Fruit fly (Drosophila melanogaster) whole organism, embryonic: ENCODE data around the gene CG11726.

Source experiments
- Atf-2 ChIP-seq: fragments of 200-800 bp; sonication (Bioruptor generic); optimal IDR thresholded peaks from 2 replicates; lab custom pipeline; 2016; ENCODE audit warnings: missing biosample characterization, missing genetic modification characterization
- C15 ChIP-seq: fragments of 200-800 bp; sonication (Bioruptor generic); IDR thresholded peaks from 3 replicates; pipeline ENCODE4 v1.3.6; 2022; ENCODE audit warnings: missing biosample characterization, missing genetic modification characterization
- CG10979 ChIP-seq: fragments of 200-800 bp; sonication (Bioruptor generic); optimal IDR thresholded peaks from 2 replicates; lab custom pipeline; 2018; ENCODE audit warnings: missing biosample characterization, mild to moderate bottlenecking, missing genetic modification characterization, moderate library complexity
- CG11085 ChIP-seq: fragments of 200-800 bp; sonication (Bioruptor generic); IDR thresholded peaks from 2 replicates; pipeline ENCODE4 v1.3.6; 2022; ENCODE audit warnings: missing biosample characterization, missing genetic modification characterization
- CG15073 ChIP-seq: fragments of 200-800 bp; sonication (Bioruptor generic); optimal IDR thresholded peaks from 2 replicates; lab custom pipeline; 2016; ENCODE audit warnings: missing biosample characterization, missing genetic modification characterization
- CG15601 ChIP-seq: fragments of 200-800 bp; sonication (Bioruptor generic); optimal IDR thresholded peaks from 3 replicates; lab custom pipeline; 2019; ENCODE audit warnings: missing biosample characterization, mild to moderate bottlenecking, missing genetic modification characterization, moderate library complexity
- CG1602 ChIP-seq: fragments of 200-800 bp; sonication (Bioruptor generic); optimal IDR thresholded peaks from 3 replicates; lab custom pipeline; 2016; ENCODE audit warnings: missing biosample characterization, missing genetic modification characterization
- CG16815 ChIP-seq: fragments of 200-800 bp; sonication (Bioruptor generic); optimal IDR thresholded peaks from 3 replicates; lab custom pipeline; 2017; ENCODE audit warnings: missing biosample characterization, mild to moderate bottlenecking, missing genetic modification characterization
- CG16863 ChIP-seq: fragments of 200-800 bp; sonication (Bioruptor generic); optimal IDR thresholded peaks from 3 replicates; lab custom pipeline; 2016; ENCODE audit warnings: missing biosample characterization, missing genetic modification characterization
- CG17361 ChIP-seq: fragments of 200-800 bp; sonication (Bioruptor generic); IDR thresholded peaks from 3 replicates; pipeline ENCODE4 v1.3.6; 2022; ENCODE audit warnings: missing biosample characterization, missing genetic modification characterization
- CG18262 ChIP-seq: fragments of 200-800 bp; optimal IDR thresholded peaks from 3 replicates; lab custom pipeline; 2019; ENCODE audit warnings: missing biosample characterization, mild to moderate bottlenecking, missing genetic modification characterization, moderate library complexity
- CG2116 ChIP-seq: fragments of 200-800 bp; sonication (Bioruptor generic); optimal IDR thresholded peaks from 3 replicates; lab custom pipeline; 2018; ENCODE audit warnings: missing biosample characterization, mild to moderate bottlenecking, missing genetic modification characterization
- CG2120 ChIP-seq: fragments of 200-800 bp; sonication (Bioruptor generic); optimal IDR thresholded peaks from 3 replicates; lab custom pipeline; 2016; ENCODE audit warnings: missing biosample characterization, missing genetic modification characterization
- CG2129 ChIP-seq: fragments of 200-800 bp; sonication (Bioruptor generic); IDR thresholded peaks from 2 replicates; pipeline ENCODE4 v1.3.6; 2022; ENCODE audit warnings: missing biosample characterization, missing genetic modification characterization; ENCODE audit not compliant: partially characterized antibody
- CG43689 ChIP-seq: fragments of 200-800 bp; sonication (Bioruptor generic); IDR thresholded peaks from 2 replicates; pipeline ENCODE4 v1.3.6; 2022; ENCODE audit warnings: missing biosample characterization, missing genetic modification characterization
- CG5953 ChIP-seq: fragments of 200-800 bp; sonication (Bioruptor generic); IDR thresholded peaks from 2 replicates; pipeline ENCODE4 v1.3.6; 2022; ENCODE audit warnings: missing biosample characterization, missing genetic modification characterization
- CG6254 ChIP-seq: fragments of 200-800 bp; sonication (Bioruptor generic); optimal IDR thresholded peaks from 3 replicates; lab custom pipeline; 2017; ENCODE audit warnings: mild to moderate bottlenecking, missing biosample characterization, missing genetic modification reagents, missing genetic modification characterization
- CG6272 ChIP-seq: fragments of 200-800 bp; sonication (Bioruptor generic); IDR thresholded peaks from 2 replicates; pipeline ENCODE4 v1.3.6; 2022; ENCODE audit warnings: missing biosample characterization, missing genetic modification characterization
- CG7271 ChIP-seq: fragments of 200-800 bp; sonication (Bioruptor generic); optimal IDR thresholded peaks from 2 replicates; lab custom pipeline; 2018; ENCODE audit warnings: missing biosample characterization, mild to moderate bottlenecking, missing genetic modification characterization, moderate library complexity
- CG8388 ChIP-seq: fragments of 200-800 bp; sonication (Bioruptor generic); optimal IDR thresholded peaks from 2 replicates; lab custom pipeline; 2019; ENCODE audit warnings: missing biosample characterization, mild to moderate bottlenecking, missing genetic modification characterization, moderate library complexity
- CG9609 ChIP-seq: fragments of 200-800 bp; sonication (Bioruptor generic); optimal IDR thresholded peaks from 3 replicates; lab custom pipeline; 2016; ENCODE audit warnings: missing biosample characterization, missing genetic modification characterization
- D19A ChIP-seq: fragments of 200-800 bp; optimal IDR thresholded peaks from 3 replicates; lab custom pipeline; 2019; ENCODE audit warnings: missing biosample characterization, mild to moderate bottlenecking, missing genetic modification characterization, moderate library complexity
- Dfd ChIP-seq, 2 experiments: fragments of >200 bp; optimal IDR thresholded peaks; 2 replicates each; lab custom pipeline; 2017; ENCODE audit warnings: missing biosample characterization in 2 of 2, missing genetic modification characterization in 2 of 2
- Drgx ChIP-seq: fragments of 200-800 bp; sonication (Bioruptor generic); IDR thresholded peaks from 2 replicates; pipeline ENCODE4 v1.3.6; 2022; ENCODE audit warnings: missing biosample characterization, missing genetic modification characterization
- E2f1 ChIP-seq: fragments of 200-800 bp; sonication (Bioruptor generic); IDR thresholded peaks from 2 replicates; pipeline ENCODE4 v1.3.6; 2022; ENCODE audit warnings: missing biosample characterization, missing genetic modification characterization
- Hr51 ChIP-seq, 2 experiments: fragments of 200-800 bp; sonication (Bioruptor generic); optimal IDR thresholded peaks; 2 replicates in 1 of 2; 3 replicates in 1 of 2; lab custom pipeline; 2016 to 2018; ENCODE audit warnings: missing biosample characterization in 2 of 2, missing genetic modification characterization in 2 of 2, mild to moderate bottlenecking in 1 of 2, moderate library complexity in 1 of 2
- Oli ChIP-seq: fragments of 200-800 bp; sonication (Bioruptor generic); optimal IDR thresholded peaks from 2 replicates; lab custom pipeline; 2018; ENCODE audit warnings: missing biosample characterization, mild to moderate bottlenecking, missing genetic modification characterization, moderate library complexity
- Optix ChIP-seq: fragments of 200-800 bp; sonication (Bioruptor generic); IDR thresholded peaks from 3 replicates; pipeline ENCODE4 v1.3.6; 2022; ENCODE audit warnings: missing biosample characterization, missing genetic modification characterization
- Rx ChIP-seq: fragments of 200-800 bp; sonication (Bioruptor generic); IDR thresholded peaks from 2 replicates; pipeline ENCODE4 v1.3.6; 2022; ENCODE audit warnings: missing biosample characterization, missing genetic modification characterization
- Sox102F ChIP-seq: fragments of 200-800 bp; sonication (Bioruptor generic); optimal IDR thresholded peaks from 2 replicates; lab custom pipeline; 2018; ENCODE audit warnings: missing biosample characterization, mild to moderate bottlenecking, missing genetic modification characterization, moderate library complexity
- Ssrp ChIP-seq: fragments of 200-800 bp; sonication (Bioruptor generic); optimal IDR thresholded peaks from 2 replicates; lab custom pipeline; 2018; ENCODE audit warnings: missing biosample characterization, mild to moderate bottlenecking, missing genetic modification characterization, moderate library complexity
- bigmax ChIP-seq: fragments of 200-800 bp; sonication (Bioruptor generic); optimal IDR thresholded peaks from 2 replicates; lab custom pipeline; 2018; ENCODE audit warnings: missing biosample characterization, mild to moderate bottlenecking, missing genetic modification characterization
- cwo ChIP-seq: fragments of 200-800 bp; sonication (Bioruptor generic); optimal IDR thresholded peaks from 3 replicates; lab custom pipeline; 2017; ENCODE audit warnings: missing biosample characterization, missing genetic modification characterization, mild to moderate bottlenecking, moderate library complexity, missing genetic modification reagents
- ewg ChIP-seq: fragments of 200-800 bp; sonication (Bioruptor generic); optimal IDR thresholded peaks from 3 replicates; lab custom pipeline; 2017; ENCODE audit warnings: mild to moderate bottlenecking, missing biosample characterization, missing genetic modification reagents, missing genetic modification characterization
- fd3F ChIP-seq: fragments of 200-800 bp; sonication (Bioruptor generic); optimal IDR thresholded peaks from 2 replicates; lab custom pipeline; 2018; ENCODE audit warnings: missing biosample characterization, mild to moderate bottlenecking, missing genetic modification characterization, moderate library complexity
- gem ChIP-seq: fragments of 200-800 bp; sonication (Bioruptor generic); optimal IDR thresholded peaks from 2 replicates; lab custom pipeline; 2019; ENCODE audit warnings: missing biosample characterization, mild to moderate bottlenecking, missing genetic modification characterization, moderate library complexity
- grn ChIP-seq: fragments of 200-800 bp; sonication (Bioruptor generic); optimal IDR thresholded peaks from 3 replicates; lab custom pipeline; 2017; ENCODE audit warnings: missing biosample characterization, missing genetic modification characterization
- gsb-n ChIP-seq: fragments of 200-800 bp; sonication (Bioruptor generic); optimal IDR thresholded peaks from 3 replicates; lab custom pipeline; 2018; ENCODE audit warnings: missing biosample characterization, mild to moderate bottlenecking, missing genetic modification characterization
- her ChIP-seq: fragments of 200-800 bp; sonication (Bioruptor generic); optimal IDR thresholded peaks from 2 replicates; lab custom pipeline; 2016; ENCODE audit warnings: missing biosample characterization, missing genetic modification characterization
- inv ChIP-seq: fragments of 200-800 bp; sonication (Bioruptor generic); IDR thresholded peaks from 2 replicates; pipeline ENCODE4 v1.3.6; 2022; ENCODE audit warnings: missing biosample characterization, missing genetic modification characterization; ENCODE audit not compliant: partially characterized antibody
- jumu ChIP-seq: fragments of 200-800 bp; sonication (Bioruptor generic); optimal IDR thresholded peaks from 3 replicates; lab custom pipeline; 2016; ENCODE audit warnings: missing biosample characterization, missing genetic modification characterization
- nmo ChIP-seq: fragments of 200-800 bp; sonication (Bioruptor generic); optimal IDR thresholded peaks from 2 replicates; lab custom pipeline; 2018; ENCODE audit warnings: missing biosample characterization, mild to moderate bottlenecking, missing genetic modification characterization, moderate library complexity
- pho ChIP-seq: fragments of 200-800 bp; sonication (Bioruptor generic); optimal IDR thresholded peaks from 2 replicates; lab custom pipeline; 2016; ENCODE audit warnings: missing biosample characterization, missing genetic modification characterization
- phol ChIP-seq: fragments of 200-800 bp; sonication (Bioruptor generic); optimal IDR thresholded peaks from 3 replicates; lab custom pipeline; 2018; ENCODE audit warnings: missing biosample characterization, mild to moderate bottlenecking, missing genetic modification characterization, moderate library complexity
- ranshi ChIP-seq: fragments of 200-800 bp; sonication (Bioruptor generic); IDR thresholded peaks from 2 replicates; pipeline ENCODE4 v1.3.6; 2022; ENCODE audit warnings: missing biosample characterization, missing genetic modification characterization
- salm ChIP-seq: fragments of 200-800 bp; sonication (Bioruptor generic); optimal IDR thresholded peaks from 2 replicates; lab custom pipeline; 2018; ENCODE audit warnings: missing biosample characterization, mild to moderate bottlenecking, missing genetic modification characterization
- sqz ChIP-seq: fragments of 200-800 bp; sonication (Bioruptor generic); optimal IDR thresholded peaks from 3 replicates; lab custom pipeline; 2018; ENCODE audit warnings: missing biosample characterization, mild to moderate bottlenecking, missing genetic modification characterization
- tio ChIP-seq: fragments of 200-800 bp; sonication (Bioruptor generic); optimal IDR thresholded peaks from 2 replicates; lab custom pipeline; 2017; ENCODE audit warnings: missing biosample characterization, missing genetic modification characterization, inconsistent platforms
- trem ChIP-seq: fragments of 200-800 bp; optimal IDR thresholded peaks from 3 replicates; lab custom pipeline; 2019; ENCODE audit warnings: missing biosample characterization, mild to moderate bottlenecking, missing genetic modification characterization, moderate library complexity
- trh ChIP-seq: fragments of 200-800 bp; sonication (Bioruptor generic); optimal IDR thresholded peaks from 2 replicates; lab custom pipeline; 2016; ENCODE audit warnings: missing biosample characterization, missing genetic modification characterization

CG11726 gene

DNA sequence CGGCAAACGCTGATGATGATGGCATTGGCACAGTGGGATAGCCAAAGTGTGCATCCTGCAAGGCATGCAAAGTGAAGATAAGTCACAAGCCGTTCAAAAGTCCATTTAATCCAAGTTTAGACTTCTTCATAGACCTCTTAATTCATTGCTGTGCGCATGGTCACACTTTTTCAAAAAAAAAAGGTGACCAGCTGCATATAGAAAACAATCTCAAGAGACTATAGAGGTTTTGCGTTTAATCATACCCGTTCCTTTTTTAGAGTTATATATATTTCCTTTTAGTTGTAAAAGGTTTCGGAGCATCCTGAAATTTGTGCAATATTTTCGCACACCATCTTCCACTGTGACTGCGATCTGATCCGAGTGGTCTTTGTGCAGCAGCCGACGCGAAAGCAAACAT is 20.0 kb downstream of the CG11726 start (continued):
- TF ChIP-seq E2f1 (GFP tag; lab: Robert Waterston, UW) (no peak), Rx (GFP tag; lab: Robert Waterston, UW) (0 out of 2 replicates have a peak, but pooled peaks have one; percentile 19), CG16815 (peak; percentile 37), Ssrp (tag; lab: Kevin White, UChicago) (peak; percentile 27), nmo (GFP tag; lab: Kevin White, UChicago) (peak; percentile 47), sqz (GFP tag; lab: Kevin White, UChicago) (peak; percentile 37), C15 (GFP tag; lab: Robert Waterston, UW) (no peak), Dfd (GFP tag; optimal IDR thresholded peaks at IDR 0.05; lab: Kevin White, UChicago) (no peak), Hr51 (GFP tag; optimal IDR thresholded peaks at IDR 0.05; lab: Kevin White, UChicago) (peak in 1 of 2 experiments; percentile 3), jumu (GFP tag; lab: Kevin White, UChicago) (peak; percentile 10), CG2116 (GFP tag; lab: Kevin White, UChicago) (peak; percentile 4), CG8388 (GFP tag; lab: Kevin White, UChicago) (peak; percentile 38), CG18262 (tag; lab: Kevin White, UChicago) (peak; percentile 44), CG9609 (GFP tag; lab: Kevin White, UChicago) (peak; percentile 7), CG5953 (GFP tag; lab: Robert Waterston, UW) (0 out of 2 replicates have a peak, but pooled peaks have one; percentile 28), gem (peak; percentile 56), CG10979 (tag; lab: Kevin White, UChicago) (peak; percentile 28), inv (GFP tag; lab: Robert Waterston, UW) (no peak), bigmax (GFP tag; lab: Kevin White, UChicago) (no peak), CG15601 (peak; percentile 28), phol (tag; lab: Kevin White, UChicago) (peak; percentile 8), CG43689 (GFP tag; lab: Robert Waterston, UW) (0 out of 2 replicates have a peak, but pooled peaks have one; percentile 6), Drgx (GFP tag; lab: Robert Waterston, UW) (peak; percentile 11; the same call in 1 of the 2 replicates), Atf-2 (GFP tag; lab: Kevin White, UChicago) (peak; percentile 15), fd3F (GFP tag; lab: Kevin White, UChicago) (no peak), CG17361 (GFP tag; lab: Robert Waterston, UW) (no peak)
- TF ChIP-seq, all 482 proteins: peak for 55

- no peak for TF ChIP-seq trh (GFP tag; lab: Kevin White, UChicago)
- peak; percentile 74 for TF ChIP-seq D19A
- TF ChIP-seq CG1602: peak; percentile 83
- TF ChIP-seq CG7271 (tag; lab: Kevin White, UChicago): no peak
- TF ChIP-seq CG6272 (GFP tag; lab: Robert Waterston, UW): 0 out of 2 replicates have a peak, but pooled peaks have one; percentile 38
- peak; percentile 56 for TF ChIP-seq salm
- TF ChIP-seq CG17361 (GFP tag; lab: Robert Waterston, UW): peak; percentile 80
- TF ChIP-seq tio (GFP tag; lab: Kevin White, UChicago): peak; percentile 65
- peak; percentile 58 for TF ChIP-seq ranshi (GFP tag; lab: Robert Waterston, UW)
- peak; percentile 31 for TF ChIP-seq cwo (GFP tag; lab: Kevin White, UChicago)
- peak; percentile 93 for TF ChIP-seq gsb-n (tag; lab: Kevin White, UChicago)
- TF ChIP-seq trem (tag; lab: Kevin White, UChicago): peak; percentile 70
- peak; percentile 87 for TF ChIP-seq CG6254
- no peak for TF ChIP-seq her
- no peak for TF ChIP-seq grn (GFP tag; lab: Kevin White, UChicago)
- TF ChIP-seq pho (GFP tag; lab: Kevin White, UChicago): no peak
- peak; percentile 51; the same call in 1 of the 3 replicates for TF ChIP-seq Optix (GFP tag; lab: Robert Waterston, UW)
- no peak for TF ChIP-seq CG2129 (GFP tag; lab: Robert Waterston, UW)
- peak; percentile 61 for TF ChIP-seq ewg (GFP tag; lab: Kevin White, UChicago)
- TF ChIP-seq CG2120 (GFP tag; lab: Kevin White, UChicago): no peak
- peak; percentile 77 for TF ChIP-seq Oli (tag; lab: Kevin White, UChicago)
- peak; percentile 26 for TF ChIP-seq CG15073 (GFP tag; lab: Kevin White, UChicago)
- peak; percentile 74 for TF ChIP-seq Sox102F
- peak; percentile 41 for TF ChIP-seq CG16863 (GFP tag; lab: Kevin White, UChicago)
- no peak for TF ChIP-seq CG11085 (GFP tag; lab: Robert Waterston, UW)
These were observed 20.9 kb downstream of the CG11726 start for dm6 chr3L:11415382-11415781.
